Worm (Caenorhabditis elegans) whole organism, early embryonic: ENCODE results near the gene Y54G2A.11.

Experiments used
- ama-1 ChIP-seq: fragments of 150-350 bp; optimal IDR thresholded peaks from 2 replicates; lab custom pipeline; 2014
- pes-1 ChIP-seq: fragments of 200-800 bp; sonication (Bioruptor generic); IDR thresholded peaks from 2 replicates; pipeline ENCODE4 v1.3.6; 2022; ENCODE audit warnings: missing genetic modification reagents, missing genetic modification characterization, missing compliant biosample characterization
- scrt-1 ChIP-seq: fragments of 200-800 bp; sonication (Bioruptor generic); IDR thresholded peaks from 2 replicates; pipeline ENCODE4 v1.3.6; 2022; ENCODE audit warnings: missing genetic modification characterization, missing compliant biosample characterization
- tra-4 ChIP-seq: sonication (generic microtip); optimal IDR thresholded peaks from 2 replicates; lab custom pipeline; 2017; ENCODE audit warnings: missing genetic modification characterization, missing compliant biosample characterization

DNA sequence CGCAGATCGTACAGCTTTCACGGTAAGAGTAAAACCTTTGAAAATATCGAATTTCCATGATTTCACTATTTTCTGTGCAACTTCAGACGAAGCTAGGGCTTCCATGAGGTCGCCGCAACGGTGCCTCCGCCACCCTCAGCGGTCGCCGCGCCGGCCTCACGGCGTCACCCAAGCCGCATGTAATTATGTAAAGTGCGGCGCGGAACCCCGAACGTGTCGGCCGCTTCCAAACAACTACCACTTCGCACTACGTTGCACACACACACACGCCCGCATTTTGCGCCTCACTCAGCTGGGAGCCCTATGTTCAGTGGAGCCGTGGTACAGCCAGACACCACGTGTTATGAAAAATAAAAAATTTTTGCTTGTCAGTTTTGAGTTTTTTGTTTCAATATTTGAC lies 45.4 kb upstream of the Y54G2A.11 start:
- TF ChIP-seq ama-1 (lab: Kevin White, UChicago) (no peak), scrt-1 (GFP tag; lab: Robert Waterston, UW) (no peak), tra-4 (tag; lab: Kevin White, UChicago) (no peak), pes-1 (GFP tag; lab: Robert Waterston, UW) (no peak)
